Worm (Caenorhabditis elegans) whole organism, L4/young adult: ENCODE data around the gene F58F12.3.

Experiments
- W03F9.2 ChIP-seq: fragments of 150-350 bp; optimal IDR thresholded peaks from 2 replicates; lab custom pipeline; 2014; ENCODE audit warnings: missing biosample characterization, missing genetic modification characterization
- dao-5 ChIP-seq: sonication (generic microtip); optimal IDR thresholded peaks from 2 replicates; lab custom pipeline; 2016; ENCODE audit warnings: missing genotype, missing genetic modification characterization, moderate library complexity, missing compliant biosample characterization
- him-1 ChIP-seq: sonication (generic microtip); optimal IDR thresholded peaks from 2 replicates; lab custom pipeline; 2016; ENCODE audit warnings: missing genotype, missing genetic modification reagents, missing genetic modification characterization, missing compliant biosample characterization

DNA sequence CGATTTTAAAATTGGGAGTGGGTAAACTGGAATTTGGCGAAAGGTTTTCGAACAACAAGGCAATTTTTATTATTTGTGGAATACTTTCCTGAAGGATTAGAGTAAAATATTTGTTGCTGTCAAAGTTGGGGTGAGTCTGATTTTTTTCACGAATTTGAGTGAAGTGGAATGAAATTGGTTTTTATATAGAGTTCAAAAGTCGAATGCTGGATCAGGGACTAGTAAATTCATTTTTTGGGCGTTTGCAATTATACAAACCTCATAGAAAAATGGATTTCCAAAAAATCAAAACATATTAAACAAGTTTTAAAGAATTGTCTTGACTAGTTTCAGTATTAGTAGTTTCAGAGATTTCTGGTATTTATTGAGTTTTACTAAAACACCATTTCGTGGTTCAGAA lies 51.1 kb downstream of the F58F12.3 start, which contains the start of gene C32D5.7:
- TF ChIP-seq him-1 (tag; lab: Kevin White, UChicago) (no peak), W03F9.2 (tag; lab: Kevin White, UChicago) (no peak), dao-5 (tag; lab: Kevin White, UChicago) (no peak)
